Fruit fly (Drosophila melanogaster) whole organism, embryonic: Measurements from ENCODE around the gene rho-4.

Source experiments
- B-H1 ChIP-seq: fragments of 200-800 bp; sonication (Bioruptor generic); IDR thresholded peaks from 3 replicates; pipeline ENCODE4 v1.3.6; 2022; ENCODE audit warnings: missing biosample characterization, missing genetic modification characterization
- BEAF-32 ChIP-seq: fragments of 200-800 bp; sonication (Bioruptor generic); optimal IDR thresholded peaks from 3 replicates; lab custom pipeline; 2017; ENCODE audit warnings: missing biosample characterization, missing genetic modification characterization, mild to moderate bottlenecking, moderate library complexity, missing genetic modification reagents
- Bgb ChIP-seq: fragments of 200-800 bp; sonication (Bioruptor generic); IDR thresholded peaks from 2 replicates; pipeline ENCODE4 v1.3.6; 2022; ENCODE audit warnings: missing biosample characterization, missing genetic modification characterization; ENCODE audit not compliant: partially characterized antibody
- BtbVII ChIP-seq: fragments of 200-800 bp; sonication (Bioruptor generic); optimal IDR thresholded peaks from 3 replicates; lab custom pipeline; 2017; ENCODE audit warnings: missing biosample characterization, mild to moderate bottlenecking, missing genetic modification characterization
- CG11247 ChIP-seq: fragments of 200-800 bp; sonication (Bioruptor generic); IDR thresholded peaks from 2 replicates; pipeline ENCODE4 v1.3.6; 2022; ENCODE audit warnings: missing biosample characterization, missing genetic modification characterization
- CG11398 ChIP-seq: fragments of 200-800 bp; sonication (Bioruptor generic); optimal IDR thresholded peaks from 2 replicates; lab custom pipeline; 2016; ENCODE audit warnings: missing biosample characterization, missing genetic modification characterization
- CG11456 ChIP-seq: fragments of 200-800 bp; sonication (Bioruptor generic); IDR thresholded peaks from 3 replicates; pipeline ENCODE4 v1.3.6; 2022; ENCODE audit warnings: missing biosample characterization, missing genetic modification characterization
- CG12219 ChIP-seq: fragments of 200-800 bp; sonication (Bioruptor generic); optimal IDR thresholded peaks from 3 replicates; lab custom pipeline; 2018; ENCODE audit warnings: missing biosample characterization, mild to moderate bottlenecking, missing genetic modification characterization
- CG16815 ChIP-seq: fragments of 200-800 bp; sonication (Bioruptor generic); optimal IDR thresholded peaks from 3 replicates; lab custom pipeline; 2017; ENCODE audit warnings: missing biosample characterization, mild to moderate bottlenecking, missing genetic modification characterization
- CG2678 ChIP-seq: fragments of 200-800 bp; sonication (Bioruptor generic); optimal IDR thresholded peaks from 3 replicates; lab custom pipeline; 2019; ENCODE audit warnings: missing biosample characterization, mild to moderate bottlenecking, missing genetic modification characterization, moderate library complexity
- CG3163 ChIP-seq: fragments of 200-800 bp; sonication (Bioruptor generic); optimal IDR thresholded peaks from 3 replicates; lab custom pipeline; 2016; ENCODE audit warnings: missing biosample characterization, missing genetic modification characterization
- CG32772 ChIP-seq: fragments of 200-800 bp; sonication (Bioruptor generic); IDR thresholded peaks from 2 replicates; pipeline ENCODE4 v1.3.6; 2022; ENCODE audit warnings: missing biosample characterization, missing genetic modification characterization
- CG4707 ChIP-seq: fragments of 200-800 bp; sonication (Bioruptor generic); optimal IDR thresholded peaks from 2 replicates; lab custom pipeline; 2018; ENCODE audit warnings: missing biosample characterization, mild to moderate bottlenecking, missing genetic modification characterization, moderate library complexity
- CG4730 ChIP-seq: fragments of 200-800 bp; sonication (Bioruptor generic); IDR thresholded peaks from 2 replicates; pipeline ENCODE4 v1.3.6; 2022; ENCODE audit warnings: missing biosample characterization, missing genetic modification characterization
- CG5180 ChIP-seq: fragments of 200-800 bp; sonication (Bioruptor generic); optimal IDR thresholded peaks from 3 replicates; lab custom pipeline; 2017; ENCODE audit warnings: missing biosample characterization, missing genetic modification characterization, mild to moderate bottlenecking, moderate library complexity, missing genetic modification reagents
- CG6175 ChIP-seq: fragments of 200-800 bp; sonication (Bioruptor generic); IDR thresholded peaks from 3 replicates; pipeline ENCODE4 v1.3.6; 2022; ENCODE audit warnings: missing biosample characterization, missing genetic modification characterization
- CG6791 ChIP-seq: fragments of 200-800 bp; sonication (Bioruptor generic); IDR thresholded peaks from 3 replicates; pipeline ENCODE4 v1.3.6; 2022; ENCODE audit warnings: missing biosample characterization, missing genetic modification characterization; ENCODE audit not compliant: partially characterized antibody
- CG7357 ChIP-seq: fragments of 200-800 bp; sonication (Bioruptor generic); IDR thresholded peaks from 3 replicates; pipeline ENCODE4 v1.3.6; 2022; ENCODE audit warnings: missing biosample characterization, missing genetic modification characterization
- CG8281 ChIP-seq: fragments of 200-800 bp; sonication (Bioruptor generic); optimal IDR thresholded peaks from 2 replicates; lab custom pipeline; 2018; ENCODE audit warnings: missing biosample characterization, mild to moderate bottlenecking, missing genetic modification characterization, moderate library complexity
- CG9817 ChIP-seq: fragments of 200-800 bp; sonication (Bioruptor generic); optimal IDR thresholded peaks from 2 replicates; lab custom pipeline; 2018; ENCODE audit warnings: missing biosample characterization, mild to moderate bottlenecking, missing genetic modification characterization, moderate library complexity
- E2f2 ChIP-seq: fragments of 200-800 bp; sonication (Bioruptor generic); IDR thresholded peaks from 2 replicates; pipeline ENCODE4 v1.3.6; 2022; ENCODE audit warnings: missing biosample characterization, missing genetic modification characterization
- HLH54F ChIP-seq: fragments of 200-800 bp; sonication (Bioruptor generic); optimal IDR thresholded peaks from 3 replicates; lab custom pipeline; 2016; ENCODE audit warnings: missing biosample characterization, missing genetic modification characterization
- HLHmδ ChIP-seq: fragments of 200-800 bp; sonication (Bioruptor generic); optimal IDR thresholded peaks from 2 replicates; lab custom pipeline; 2018; ENCODE audit warnings: missing biosample characterization, mild to moderate bottlenecking, missing genetic modification characterization, moderate library complexity
- Hand ChIP-seq: fragments of 200-800 bp; sonication (Bioruptor generic); optimal IDR thresholded peaks from 2 replicates; lab custom pipeline; 2017; ENCODE audit warnings: mild to moderate bottlenecking, missing biosample characterization, missing genetic modification reagents, missing genetic modification characterization
- Hmr ChIP-seq: fragments of 200-800 bp; sonication (Bioruptor generic); optimal IDR thresholded peaks from 3 replicates; lab custom pipeline; 2017; ENCODE audit warnings: mild to moderate bottlenecking, missing biosample characterization, missing genetic modification reagents, missing genetic modification characterization
- Hmx ChIP-seq: fragments of 200-800 bp; sonication (Bioruptor generic); optimal IDR thresholded peaks from 2 replicates; lab custom pipeline; 2016; ENCODE audit warnings: missing biosample characterization, missing genetic modification characterization
- Kr ChIP-seq: fragments of 200-800 bp; sonication (Bioruptor generic); optimal IDR thresholded peaks from 2 replicates; lab custom pipeline; 2017; ENCODE audit warnings: missing biosample characterization, mild to moderate bottlenecking, missing genetic modification characterization
- Lpt ChIP-seq: fragments of >200 bp; optimal IDR thresholded peaks from 2 replicates; lab custom pipeline; 2018; ENCODE audit warnings: missing biosample characterization, missing genetic modification characterization
- Nf-YB ChIP-seq: fragments of 200-800 bp; sonication (Bioruptor generic); optimal IDR thresholded peaks from 3 replicates; lab custom pipeline; 2019; ENCODE audit warnings: missing biosample characterization, mild to moderate bottlenecking, missing genetic modification characterization, moderate library complexity
- Oli ChIP-seq: fragments of 200-800 bp; sonication (Bioruptor generic); optimal IDR thresholded peaks from 2 replicates; lab custom pipeline; 2018; ENCODE audit warnings: missing biosample characterization, mild to moderate bottlenecking, missing genetic modification characterization, moderate library complexity
- Pdp1 ChIP-seq, 2 experiments: fragments of 200-800 bp; sonication (Bioruptor generic); optimal IDR thresholded peaks; 3 replicates each; lab custom pipeline; 2016; ENCODE audit warnings: missing biosample characterization in 2 of 2, missing genetic modification characterization in 2 of 2, mild to moderate bottlenecking in 1 of 2, moderate library complexity in 1 of 2
- Trl ChIP-seq, 3 experiments: fragments of >200 bp in 2 of 3; fragments of 200-800 bp in 1 of 3; sonication (Bioruptor generic) in 1 of 3; optimal IDR thresholded peaks; 2 replicates in 1 of 3; 3 replicates in 2 of 3; lab custom pipeline; 2016 to 2017; ENCODE audit warnings: missing biosample characterization in 1 of 3, missing genetic modification characterization in 1 of 3
- crol ChIP-seq: fragments of 200-800 bp; sonication (Bioruptor generic); IDR thresholded peaks from 2 replicates; pipeline ENCODE4 v1.3.6; 2022; ENCODE audit warnings: missing biosample characterization, missing genetic modification characterization
- ftz-f1 ChIP-seq: fragments of 200-800 bp; sonication (Bioruptor generic); optimal IDR thresholded peaks from 2 replicates; lab custom pipeline; 2016; ENCODE audit warnings: missing biosample characterization, missing genetic modification characterization
- grau ChIP-seq: fragments of 200-800 bp; optimal IDR thresholded peaks from 3 replicates; lab custom pipeline; 2019; ENCODE audit warnings: missing biosample characterization, mild to moderate bottlenecking, missing genetic modification characterization, moderate library complexity
- grn ChIP-seq: fragments of 200-800 bp; sonication (Bioruptor generic); optimal IDR thresholded peaks from 3 replicates; lab custom pipeline; 2017; ENCODE audit warnings: missing biosample characterization, missing genetic modification characterization
- gsb-n ChIP-seq: fragments of 200-800 bp; sonication (Bioruptor generic); optimal IDR thresholded peaks from 3 replicates; lab custom pipeline; 2018; ENCODE audit warnings: missing biosample characterization, mild to moderate bottlenecking, missing genetic modification characterization
- h ChIP-seq: fragments of >200 bp; optimal IDR thresholded peaks from 2 replicates; lab custom pipeline; 2017
- inv ChIP-seq: fragments of 200-800 bp; sonication (Bioruptor generic); IDR thresholded peaks from 2 replicates; pipeline ENCODE4 v1.3.6; 2022; ENCODE audit warnings: missing biosample characterization, missing genetic modification characterization; ENCODE audit not compliant: partially characterized antibody
- jumu ChIP-seq: fragments of 200-800 bp; sonication (Bioruptor generic); optimal IDR thresholded peaks from 3 replicates; lab custom pipeline; 2016; ENCODE audit warnings: missing biosample characterization, missing genetic modification characterization
- kay ChIP-seq: fragments of 200-800 bp; sonication (Bioruptor generic); optimal IDR thresholded peaks from 2 replicates; lab custom pipeline; 2016; ENCODE audit warnings: missing biosample characterization, missing genetic modification characterization
- knrl ChIP-seq: fragments of 200-800 bp; sonication (Bioruptor generic); IDR thresholded peaks from 3 replicates; pipeline ENCODE4 v1.3.6; 2022; ENCODE audit warnings: missing biosample characterization, missing genetic modification characterization; ENCODE audit not compliant: partially characterized antibody
- nerfin-1 ChIP-seq: fragments of 200-800 bp; sonication (Bioruptor generic); optimal IDR thresholded peaks from 3 replicates; lab custom pipeline; 2019; ENCODE audit warnings: missing biosample characterization, mild to moderate bottlenecking, missing genetic modification characterization, moderate library complexity
- nmo ChIP-seq: fragments of 200-800 bp; sonication (Bioruptor generic); optimal IDR thresholded peaks from 2 replicates; lab custom pipeline; 2018; ENCODE audit warnings: missing biosample characterization, mild to moderate bottlenecking, missing genetic modification characterization, moderate library complexity
- p53 ChIP-seq: fragments of 200-800 bp; sonication (Bioruptor generic); optimal IDR thresholded peaks from 2 replicates; lab custom pipeline; 2016; ENCODE audit warnings: missing biosample characterization, missing genetic modification characterization
- rib ChIP-seq: fragments of 200-800 bp; sonication (Bioruptor generic); IDR thresholded peaks from 2 replicates; pipeline ENCODE4 v1.3.6; 2022; ENCODE audit warnings: missing biosample characterization, missing genetic modification characterization
- sc ChIP-seq, 3 experiments: fragments of >200 bp in 2 of 3; fragments of 200-800 bp in 1 of 3; sonication (Bioruptor generic) in 1 of 3; optimal IDR thresholded peaks; 2 replicates in 2 of 3; 3 replicates in 1 of 3; lab custom pipeline; 2017; ENCODE audit warnings: mild to moderate bottlenecking in 1 of 3, missing biosample characterization in 1 of 3, missing genetic modification characterization in 1 of 3, missing genetic modification reagents in 1 of 3
- tin ChIP-seq: fragments of 200-800 bp; sonication (Bioruptor generic); optimal IDR thresholded peaks from 3 replicates; lab custom pipeline; 2016; ENCODE audit warnings: missing biosample characterization, missing genetic modification characterization

Gene rho-4

dm6 chrX:11615652-11616495 lies 16.2 kb downstream of the rho-4 start, which contains the start of the genes RPA3 and Met (continued):
- TF ChIP-seq CG8281 (tag; lab: Kevin White, UChicago) (no peak), nmo (GFP tag; lab: Kevin White, UChicago) (peak; percentile 38), CG32772 (GFP tag; lab: Robert Waterston, UW) (no peak), grn (GFP tag; lab: Kevin White, UChicago) (no peak), CG3163 (no peak), CG16815 (GFP tag; lab: Kevin White, UChicago) (no peak), E2f2 (GFP tag; lab: Robert Waterston, UW) (peak; percentile 65), Hand (GFP tag; lab: Kevin White, UChicago) (no peak), gsb-n (tag; lab: Kevin White, UChicago) (no peak), p53 (GFP tag; lab: Kevin White, UChicago) (no peak), BtbVII (GFP tag; lab: Kevin White, UChicago) (no peak), h (lab: Kevin White, UChicago) (no peak), CG7357 (GFP tag; lab: Robert Waterston, UW) (peak; percentile 87), CG6175 (no peak), Nf-YB (GFP tag; lab: Kevin White, UChicago) (no peak), CG11398 (GFP tag; lab: Kevin White, UChicago) (no peak), Hmx (no peak), BEAF-32 (peak; percentile 72), CG6791 (GFP tag; lab: Robert Waterston, UW) (peak; percentile 52; the same call in 1 of the 3 replicates), Lpt (GFP tag; lab: Kevin White, UChicago) (no peak), inv (GFP tag; lab: Robert Waterston, UW) (peak; percentile 54), ftz-f1 (GFP tag; lab: Kevin White, UChicago) (no peak), CG5180 (GFP tag; lab: Kevin White, UChicago) (no peak), HLH54F (GFP tag; lab: Kevin White, UChicago) (no peak), CG11456 (no peak), CG4730 (GFP tag; lab: Robert Waterston, UW) (no peak), Oli (no peak), grau (tag; lab: Kevin White, UChicago) (no peak), sc (optimal IDR thresholded peaks at IDR 0.05; lab: Kevin White, UChicago) (no peak), sc (GFP tag; optimal IDR thresholded peaks at IDR 0.05; lab: Kevin White, UChicago) (no peak), CG2678 (tag; lab: Kevin White, UChicago) (no peak), crol (GFP tag; lab: Robert Waterston, UW) (no peak), knrl (peak; percentile 67; the same call in 2 of the 3 replicates), CG11247 (GFP tag; lab: Robert Waterston, UW) (no peak), kay (GFP tag; lab: Kevin White, UChicago) (no peak), Bgb (peak; percentile 76), rib (GFP tag; lab: Robert Waterston, UW) (no peak), HLHmδ (no peak), B-H1 (GFP tag; lab: Robert Waterston, UW) (no peak), jumu (GFP tag; lab: Kevin White, UChicago) (no peak), CG12219 (no peak), nerfin-1 (tag; lab: Kevin White, UChicago) (no peak), Trl (optimal IDR thresholded peaks at IDR 0.05; lab: Kevin White, UChicago) (no peak), Trl (GFP tag; optimal IDR thresholded peaks at IDR 0.05; lab: Kevin White, UChicago) (no peak), CG9817 (no peak), Pdp1 (GFP tag; optimal IDR thresholded peaks at IDR 0.05; lab: Kevin White, UChicago) (peak in 1 of 2 experiments; percentile 4), CG4707 (GFP tag; lab: Kevin White, UChicago) (no peak), Hmr (GFP tag; lab: Kevin White, UChicago) (no peak), Kr (GFP tag; lab: Kevin White, UChicago) (no peak), tin (GFP tag; lab: Kevin White, UChicago) (no peak)
